Fruit fly (Drosophila melanogaster) whole organism, wandering third instar larva: ENCODE data around the gene Npc2h.

Experiments used
- Hr83 ChIP-seq: fragments of 200-300 bp; sonication (Bioruptor generic); optimal IDR thresholded peaks from 2 replicates; lab custom pipeline; 2016; ENCODE audit warnings: missing biosample characterization, mild to moderate bottlenecking, missing genetic modification characterization, moderate library complexity; ENCODE audit not compliant: poor library complexity, severe bottlenecking
- Mio ChIP-seq: sonication (Bioruptor generic); optimal IDR thresholded peaks from 2 replicates; lab custom pipeline; 2016; ENCODE audit warnings: missing biosample characterization, missing genetic modification characterization
- OdsH ChIP-seq: fragments of 200-800 bp; sonication (Bioruptor generic); optimal IDR thresholded peaks from 2 replicates; lab custom pipeline; 2016; ENCODE audit warnings: missing biosample characterization, mild to moderate bottlenecking, missing genetic modification characterization
- br ChIP-seq: fragments of 200-800 bp; sonication (Bioruptor generic); optimal IDR thresholded peaks from 2 replicates; lab custom pipeline; 2016; ENCODE audit warnings: missing biosample characterization, missing genetic modification characterization
- dmrt93B ChIP-seq: fragments of 200-800 bp; sonication (Bioruptor generic); optimal IDR thresholded peaks from 2 replicates; lab custom pipeline; 2018; ENCODE audit warnings: missing biosample characterization, mild to moderate bottlenecking, missing genetic modification characterization

DNA sequence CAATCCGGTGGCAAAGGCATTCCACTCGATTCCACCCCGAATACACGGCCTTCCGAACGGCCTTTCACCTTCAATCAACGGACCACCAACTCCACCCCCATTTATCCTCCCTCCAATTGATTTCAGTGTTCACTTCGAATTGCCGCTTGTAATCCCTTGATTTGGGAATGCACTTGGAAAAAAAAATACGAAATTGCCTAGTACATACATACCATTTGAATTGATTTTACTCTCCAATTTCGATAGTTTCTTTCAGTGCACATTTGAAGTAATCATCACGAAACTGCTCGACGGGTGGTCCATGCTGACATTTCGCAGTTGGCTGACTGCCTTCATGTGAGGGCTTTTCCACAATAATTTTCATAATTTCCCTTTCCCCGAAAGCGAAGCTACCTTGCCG is 46.9 kb downstream of the Npc2h start:
- TF ChIP-seq dmrt93B (GFP tag; lab: Kevin White, UChicago) (no peak), OdsH (GFP tag; lab: Kevin White, UChicago) (no peak), Hr83 (GFP tag; lab: Kevin White, UChicago) (no peak), Mio (GFP tag; lab: Kevin White, UChicago) (no peak), br (GFP tag; lab: Kevin White, UChicago) (no peak)
